Fruit fly (Drosophila melanogaster): Measurements from ENCODE around the gene CG15386.

DNA sequence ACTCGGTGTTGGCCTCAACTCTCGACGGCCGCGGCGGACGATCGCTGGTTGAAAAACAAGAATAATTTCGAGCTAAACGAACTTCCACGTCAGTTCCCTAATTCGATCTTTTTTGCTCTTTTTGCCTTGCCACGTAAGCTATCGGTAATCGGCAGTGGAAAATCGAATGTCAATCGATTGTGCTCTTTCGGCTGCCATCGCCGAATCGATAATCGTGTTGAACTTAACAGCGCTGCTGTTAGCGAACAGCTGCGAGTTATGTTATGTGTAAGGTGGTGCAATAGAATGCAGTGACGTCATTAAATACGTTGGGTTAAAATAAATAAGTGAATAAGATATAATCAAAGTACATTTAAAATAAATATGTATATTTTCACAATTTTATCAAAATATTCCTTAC, 19.7 kb upstream of the CG15386 start, which contains the start of gene Sec24CD:
- no peak for TF ChIP-seq CG32121 (GFP tag; IDR thresholded peaks at IDR 0.05)
- no peak for TF ChIP-seq CG13204 (GFP tag; optimal IDR thresholded peaks at IDR 0.05)
- no peak for TF ChIP-seq CG34367 (tag; optimal IDR thresholded peaks at IDR 0.05)
- no peak for TF ChIP-seq CG15710 (tag; optimal IDR thresholded peaks at IDR 0.05)
- TF ChIP-seq EcR (GFP tag; optimal IDR thresholded peaks at IDR 0.05) = peak; percentile 36
- no peak for TF ChIP-seq Snoo (tag; optimal IDR thresholded peaks at IDR 0.05)
- TF ChIP-seq fd96Ca (GFP tag; IDR thresholded peaks at IDR 0.05) = no peak
- TF ChIP-seq CG9948 (tag; optimal IDR thresholded peaks at IDR 0.05) = no peak
- no peak for TF ChIP-seq D1 (tag; optimal IDR thresholded peaks at IDR 0.05)
- TF ChIP-seq CG17806 (tag; optimal IDR thresholded peaks at IDR 0.05) = no peak
